Fruit fly (Drosophila melanogaster): ENCODE data around the gene CG4613.

CG4613 gene

DNA sequence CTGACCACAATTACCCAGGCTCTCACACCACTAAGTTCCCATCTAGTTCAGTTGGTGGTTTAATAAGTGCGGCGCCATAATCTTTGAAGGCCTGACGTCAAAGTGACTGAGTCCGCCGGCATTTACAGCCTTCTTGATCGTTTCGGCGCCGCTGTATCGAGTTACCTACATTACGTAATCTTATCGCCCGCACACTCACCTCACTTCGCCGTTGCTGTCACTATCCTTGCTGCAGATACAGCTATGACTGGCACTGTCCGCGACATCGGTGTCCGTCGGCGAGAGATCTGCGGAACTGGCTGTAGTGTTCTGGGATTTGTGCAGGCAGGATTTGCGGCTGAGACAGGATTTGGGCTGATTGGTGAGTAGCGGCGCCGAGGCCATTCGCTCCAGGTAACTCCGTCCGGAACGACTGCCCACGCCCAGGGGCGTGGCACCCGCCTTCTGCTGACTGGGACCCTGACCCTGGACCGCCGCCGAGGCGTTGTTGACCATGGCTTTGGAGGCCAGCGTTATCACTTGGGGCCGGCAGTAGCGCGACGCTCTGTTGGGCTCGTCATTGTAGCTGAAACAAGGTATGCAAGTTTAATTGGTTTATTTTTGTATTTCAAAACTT is 25.5 kb upstream of the CG4613 start (continued):
- TF ChIP-seq fd85E (GFP tag; optimal IDR thresholded peaks at IDR 0.05) (no peak), pdm3 (GFP tag; optimal IDR thresholded peaks at IDR 0.05) (no peak), CG34406 (GFP tag; optimal IDR thresholded peaks at IDR 0.05) (no peak)

DNA sequence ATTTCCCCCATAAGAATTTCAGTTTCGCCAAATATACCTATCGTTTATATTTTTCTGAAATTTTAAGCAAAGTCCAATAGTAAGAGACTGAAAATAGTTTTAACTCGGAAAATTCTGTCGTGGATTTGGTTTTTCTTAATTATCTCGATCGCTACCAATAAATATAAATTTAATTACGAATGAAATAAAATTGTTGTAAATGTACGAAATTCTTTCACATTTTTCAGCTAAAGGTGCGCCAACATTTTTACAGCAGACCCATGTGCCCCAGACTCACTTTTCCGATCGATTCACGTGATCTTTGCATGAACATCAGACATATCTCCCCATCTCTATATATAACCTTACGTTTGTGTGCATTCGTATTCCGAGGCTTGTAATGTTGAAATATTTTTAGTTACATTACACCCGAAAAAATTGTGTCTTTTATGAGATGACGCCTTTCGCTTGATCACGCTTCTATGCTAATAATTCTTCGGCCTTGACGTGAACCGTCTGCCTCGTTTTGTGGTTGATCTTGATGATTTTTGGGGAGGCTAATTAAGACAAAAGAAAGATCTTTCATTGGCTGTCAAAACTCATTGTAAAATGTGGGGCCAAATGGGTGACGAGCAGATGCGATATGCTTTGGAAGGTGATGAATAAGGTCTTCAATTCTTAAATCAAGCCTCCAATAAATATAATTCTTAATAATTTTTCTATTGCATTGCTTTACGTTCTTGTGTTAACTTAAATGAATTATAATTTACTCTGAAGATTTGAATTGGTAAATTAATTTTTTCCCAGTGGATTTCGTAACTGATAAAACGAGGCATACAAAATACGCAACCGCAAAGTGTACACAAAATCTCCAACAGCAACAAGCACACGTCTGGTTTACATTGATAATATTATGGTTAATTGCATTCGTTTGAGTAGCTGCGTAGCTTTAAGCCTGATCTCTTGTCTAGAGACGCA is 23.8 kb upstream of the CG4613 start:
- TF ChIP-seq CG6854 (GFP tag; optimal IDR thresholded peaks at IDR 0.05): no peak
- peak; percentile 4 for TF ChIP-seq CG10669 (GFP tag; optimal IDR thresholded peaks at IDR 0.05)
- peak; percentile 35 for TF ChIP-seq Smox (GFP tag; optimal IDR thresholded peaks at IDR 0.05)
- 0 out of 2 replicates have a peak, but pooled peaks have one; percentile 15 for TF ChIP-seq CG15336 (GFP tag; IDR thresholded peaks at IDR 0.05)
- peak; percentile 50 for TF ChIP-seq Hr39 (GFP tag; optimal IDR thresholded peaks at IDR 0.05)
- TF ChIP-seq Blimp-1 (GFP tag; optimal IDR thresholded peaks at IDR 0.05): peak; percentile 1
- peak; percentile 58 for TF ChIP-seq CG32006 (GFP tag; optimal IDR thresholded peaks at IDR 0.05)
- TF ChIP-seq Sox15 (GFP tag; optimal IDR thresholded peaks at IDR 0.05): peak; percentile 36
- no peak for TF ChIP-seq dsx (GFP tag; optimal IDR thresholded peaks at IDR 0.05; ENCODE audit: poor library complexity, severe bottlenecking)
- TF ChIP-seq Eip75B (GFP tag; optimal IDR thresholded peaks at IDR 0.05): peak; percentile 41
- peak; percentile 15 for TF ChIP-seq spab (GFP tag; optimal IDR thresholded peaks at IDR 0.05)
- TF ChIP-seq CG16779 (tag; optimal IDR thresholded peaks at IDR 0.05): no peak
- TF ChIP-seq CG6163 (GFP tag; IDR thresholded peaks at IDR 0.05): no peak
- TF ChIP-seq CG4318 (GFP tag; optimal IDR thresholded peaks at IDR 0.05): peak; percentile 7
- no peak for TF ChIP-seq dac (GFP tag; optimal IDR thresholded peaks at IDR 0.05)
- TF ChIP-seq salr (GFP tag; optimal IDR thresholded peaks at IDR 0.05): peak in 1 of 2 experiments; percentile 55
- TF ChIP-seq Lpt (GFP tag; optimal IDR thresholded peaks at IDR 0.05): no peak
- TF ChIP-seq CG6808 (GFP tag; optimal IDR thresholded peaks at IDR 0.05): no peak
- no peak for TF ChIP-seq fd59A (GFP tag; optimal IDR thresholded peaks at IDR 0.05)
- TF ChIP-seq lz (GFP tag; optimal IDR thresholded peaks at IDR 0.05): peak; percentile 49
- TF ChIP-seq eg (GFP tag; IDR thresholded peaks at IDR 0.05): 0 out of 3 replicates have a peak, but pooled peaks have one; percentile 34
- TF ChIP-seq CG8119 (GFP tag; IDR thresholded peaks at IDR 0.05): no peak
- TF ChIP-seq CG11762 (GFP tag; optimal IDR thresholded peaks at IDR 0.05; ENCODE audit: insufficient read depth): peak; percentile 22
- peak; percentile 51 for TF ChIP-seq OdsH (GFP tag; optimal IDR thresholded peaks at IDR 0.05)
- peak; percentile 27 for TF ChIP-seq achi (GFP tag; optimal IDR thresholded peaks at IDR 0.05)
- TF ChIP-seq CG3032 (tag; optimal IDR thresholded peaks at IDR 0.05): peak; percentile 26
- TF ChIP-seq CG8632 (GFP tag; optimal IDR thresholded peaks at IDR 0.05): peak; percentile 46
- TF ChIP-seq CG6792 (GFP tag; optimal IDR thresholded peaks at IDR 0.05): peak; percentile 23
- TF ChIP-seq Ets21C (GFP tag; optimal IDR thresholded peaks at IDR 0.05): no peak
- TF ChIP-seq Eip78C (GFP tag): peak; percentile 92
- TF ChIP-seq CG8319 (GFP tag; optimal IDR thresholded peaks at IDR 0.05): peak; percentile 39
- TF ChIP-seq cyc (GFP tag; optimal IDR thresholded peaks at IDR 0.05): peak; percentile 29
- peak; percentile 58 for TF ChIP-seq fkh (GFP tag; optimal IDR thresholded peaks at IDR 0.05)
- no peak for TF ChIP-seq CG7368 (GFP tag; optimal IDR thresholded peaks at IDR 0.05)
- TF ChIP-seq Ets96B (tag; optimal IDR thresholded peaks at IDR 0.05): peak; percentile 33
- peak; percentile 48 for TF ChIP-seq net (GFP tag; optimal IDR thresholded peaks at IDR 0.05)
- TF ChIP-seq Gug (GFP tag; IDR thresholded peaks at IDR 0.05): no peak
- peak; percentile 34 for TF ChIP-seq fd85E (GFP tag; optimal IDR thresholded peaks at IDR 0.05)
- peak; percentile 14 for TF ChIP-seq Sox14 (GFP tag; optimal IDR thresholded peaks at IDR 0.05)
- peak; percentile 68 for TF ChIP-seq Sox102F (GFP tag; optimal IDR thresholded peaks at IDR 0.05)
- peak; percentile 56 for TF ChIP-seq CG10631 (GFP tag; optimal IDR thresholded peaks at IDR 0.05)
- no peak for TF ChIP-seq Hr38 (GFP tag; optimal IDR thresholded peaks at IDR 0.05)
- no peak for TF ChIP-seq CG1621 (tag; optimal IDR thresholded peaks at IDR 0.05)
- peak; percentile 22 for TF ChIP-seq vri (GFP tag; optimal IDR thresholded peaks at IDR 0.05)

Measured in whole organism, prepupa.